Fruit fly (Drosophila melanogaster) whole organism, embryonic: ENCODE measurements around the gene CG5214.

Experiments
- Blimp-1 ChIP-seq: fragments of 200-800 bp; sonication (Bioruptor generic); optimal IDR thresholded peaks from 3 replicates; lab custom pipeline; 2018; ENCODE audit warnings: missing biosample characterization, missing genetic modification characterization, mild to moderate bottlenecking, moderate library complexity, missing genetic modification reagents
- CG10462 ChIP-seq: fragments of 200-800 bp; sonication (Bioruptor generic); optimal IDR thresholded peaks from 2 replicates; lab custom pipeline; 2016; ENCODE audit warnings: missing biosample characterization, missing genetic modification characterization
- CG11696 ChIP-seq: fragments of 200-800 bp; sonication (Bioruptor generic); IDR thresholded peaks from 2 replicates; pipeline ENCODE4 v1.3.6; 2022; ENCODE audit warnings: missing biosample characterization, missing genetic modification characterization
- CG12391 ChIP-seq: fragments of 200-800 bp; sonication (Bioruptor generic); optimal IDR thresholded peaks from 3 replicates; lab custom pipeline; 2018; ENCODE audit warnings: missing biosample characterization, mild to moderate bottlenecking, missing genetic modification characterization, moderate library complexity
- CG12659 ChIP-seq: fragments of 200-800 bp; sonication (Bioruptor generic); optimal IDR thresholded peaks from 3 replicates; lab custom pipeline; 2017; ENCODE audit warnings: mild to moderate bottlenecking, missing biosample characterization, missing genetic modification reagents, missing genetic modification characterization
- CG13296 ChIP-seq: fragments of 200-800 bp; sonication (Bioruptor generic); optimal IDR thresholded peaks from 3 replicates; lab custom pipeline; 2018; ENCODE audit warnings: missing biosample characterization, mild to moderate bottlenecking, missing genetic modification characterization
- CG14710 ChIP-seq: fragments of 200-800 bp; sonication (Bioruptor generic); optimal IDR thresholded peaks from 3 replicates; lab custom pipeline; 2019; ENCODE audit warnings: missing biosample characterization, mild to moderate bottlenecking, missing genetic modification characterization, moderate library complexity
- CG1529 ChIP-seq: fragments of 200-800 bp; sonication (Bioruptor generic); optimal IDR thresholded peaks from 3 replicates; lab custom pipeline; 2018; ENCODE audit warnings: missing biosample characterization, missing genetic modification characterization
- CG15696 ChIP-seq: fragments of 200-800 bp; sonication (Bioruptor generic); optimal IDR thresholded peaks from 2 replicates; lab custom pipeline; 2019; ENCODE audit warnings: missing biosample characterization, mild to moderate bottlenecking, missing genetic modification characterization, moderate library complexity
- CG1647 ChIP-seq: fragments of 200-800 bp; sonication (Bioruptor generic); optimal IDR thresholded peaks from 3 replicates; lab custom pipeline; 2016; ENCODE audit warnings: missing biosample characterization, missing genetic modification characterization
- CG16779 ChIP-seq: fragments of 200-800 bp; sonication (Bioruptor generic); IDR thresholded peaks from 2 replicates; pipeline ENCODE4 v1.3.6; 2022; ENCODE audit warnings: missing biosample characterization, missing genetic modification characterization
- CG17568 ChIP-seq: fragments of 200-800 bp; sonication (Bioruptor generic); optimal IDR thresholded peaks from 2 replicates; lab custom pipeline; 2018; ENCODE audit warnings: missing biosample characterization, mild to moderate bottlenecking, missing genetic modification characterization, moderate library complexity
- CG2129 ChIP-seq: fragments of 200-800 bp; sonication (Bioruptor generic); IDR thresholded peaks from 2 replicates; pipeline ENCODE4 v1.3.6; 2022; ENCODE audit warnings: missing biosample characterization, missing genetic modification characterization; ENCODE audit not compliant: partially characterized antibody
- CG30403 ChIP-seq: fragments of 200-800 bp; sonication (Bioruptor generic); optimal IDR thresholded peaks from 3 replicates; lab custom pipeline; 2016; ENCODE audit warnings: missing biosample characterization, missing genetic modification characterization
- CG3065 ChIP-seq: fragments of 200-800 bp; sonication (Bioruptor generic); optimal IDR thresholded peaks from 2 replicates; lab custom pipeline; 2016; ENCODE audit warnings: missing biosample characterization, missing genetic modification characterization
- CG3407 ChIP-seq: fragments of 200-800 bp; sonication (Bioruptor generic); optimal IDR thresholded peaks from 2 replicates; lab custom pipeline; 2018; ENCODE audit warnings: missing biosample characterization, mild to moderate bottlenecking, missing genetic modification characterization
- CG6683 ChIP-seq: fragments of 200-800 bp; sonication (Bioruptor generic); optimal IDR thresholded peaks from 2 replicates; lab custom pipeline; 2017; ENCODE audit warnings: missing biosample characterization, mild to moderate bottlenecking, missing genetic modification characterization, missing genetic modification reagents
- CG7556 ChIP-seq: fragments of 200-800 bp; sonication (Bioruptor generic); optimal IDR thresholded peaks from 2 replicates; lab custom pipeline; 2017; ENCODE audit warnings: missing biosample characterization, mild to moderate bottlenecking, missing genetic modification characterization
- CG8388 ChIP-seq: fragments of 200-800 bp; sonication (Bioruptor generic); optimal IDR thresholded peaks from 2 replicates; lab custom pipeline; 2019; ENCODE audit warnings: missing biosample characterization, mild to moderate bottlenecking, missing genetic modification characterization, moderate library complexity
- CrebB ChIP-seq: fragments of 200-800 bp; sonication (Bioruptor generic); optimal IDR thresholded peaks from 3 replicates; lab custom pipeline; 2018; ENCODE audit warnings: missing biosample characterization, mild to moderate bottlenecking, missing genetic modification characterization
- Fer2 ChIP-seq: fragments of 200-800 bp; sonication (Bioruptor generic); optimal IDR thresholded peaks from 2 replicates; lab custom pipeline; 2018; ENCODE audit warnings: missing biosample characterization, mild to moderate bottlenecking, missing genetic modification characterization, moderate library complexity
- HLH3B ChIP-seq: fragments of 200-800 bp; sonication (Bioruptor generic); IDR thresholded peaks from 2 replicates; pipeline ENCODE4 v1.3.6; 2022; ENCODE audit warnings: missing biosample characterization, missing genetic modification characterization
- HLH4C ChIP-seq: fragments of 200-800 bp; sonication (Bioruptor generic); IDR thresholded peaks from 3 replicates; pipeline ENCODE4 v1.3.6; 2022; ENCODE audit warnings: missing biosample characterization, missing genetic modification characterization; ENCODE audit not compliant: partially characterized antibody
- HLH54F ChIP-seq: fragments of 200-800 bp; sonication (Bioruptor generic); optimal IDR thresholded peaks from 3 replicates; lab custom pipeline; 2016; ENCODE audit warnings: missing biosample characterization, missing genetic modification characterization
- Hr39 ChIP-seq: fragments of >200 bp; optimal IDR thresholded peaks from 2 replicates; lab custom pipeline; 2017
- Mrtf ChIP-seq: fragments of 200-800 bp; sonication (Bioruptor generic); IDR thresholded peaks from 3 replicates; pipeline ENCODE4 v1.3.6; 2022; ENCODE audit warnings: missing biosample characterization, missing genetic modification characterization
- NK7.1 ChIP-seq: fragments of 200-800 bp; sonication (Bioruptor generic); optimal IDR thresholded peaks from 3 replicates; lab custom pipeline; 2016; ENCODE audit warnings: missing biosample characterization, missing genetic modification characterization
- Six4 ChIP-seq: fragments of 200-800 bp; sonication (Bioruptor generic); optimal IDR thresholded peaks from 2 replicates; lab custom pipeline; 2016; ENCODE audit warnings: missing biosample characterization, missing genetic modification characterization
- Sry-δ ChIP-seq: fragments of 200-800 bp; sonication (Bioruptor generic); optimal IDR thresholded peaks from 2 replicates; lab custom pipeline; 2016; ENCODE audit warnings: missing biosample characterization, missing genetic modification characterization
- Trl ChIP-seq, 3 experiments: fragments of >200 bp in 2 of 3; fragments of 200-800 bp in 1 of 3; sonication (Bioruptor generic) in 1 of 3; optimal IDR thresholded peaks; 2 replicates in 1 of 3; 3 replicates in 2 of 3; lab custom pipeline; 2016 to 2017; ENCODE audit warnings: missing biosample characterization in 1 of 3, missing genetic modification characterization in 1 of 3
- amos ChIP-seq: fragments of 200-800 bp; sonication (Bioruptor generic); IDR thresholded peaks from 2 replicates; pipeline ENCODE4 v1.3.6; 2022; ENCODE audit warnings: missing biosample characterization, missing genetic modification characterization; ENCODE audit not compliant: partially characterized antibody
- bsh ChIP-seq, 2 experiments: fragments of 200-800 bp; sonication (Bioruptor generic); optimal IDR thresholded peaks; 2 replicates each; lab custom pipeline; 2017 to 2018; ENCODE audit warnings: mild to moderate bottlenecking in 2 of 2, missing biosample characterization in 2 of 2, missing genetic modification characterization in 2 of 2, moderate library complexity in 1 of 2
- cad ChIP-seq: fragments of >200 bp; optimal IDR thresholded peaks from 2 replicates; lab custom pipeline; 2017; ENCODE audit warnings: missing biosample characterization, missing genetic modification characterization
- cg ChIP-seq: fragments of 200-800 bp; sonication (Bioruptor generic); optimal IDR thresholded peaks from 3 replicates; lab custom pipeline; 2019; ENCODE audit warnings: missing biosample characterization, mild to moderate bottlenecking, missing genetic modification characterization, moderate library complexity
- chinmo ChIP-seq: fragments of 200-800 bp; sonication (Bioruptor generic); IDR thresholded peaks from 4 replicates; pipeline ENCODE4 v1.3.6; 2022; ENCODE audit warnings: missing biosample characterization, missing genetic modification characterization; ENCODE audit not compliant: partially characterized antibody
- dmrt11E ChIP-seq: fragments of 200-800 bp; sonication (Bioruptor generic); optimal IDR thresholded peaks from 3 replicates; lab custom pipeline; 2018; ENCODE audit warnings: missing biosample characterization, mild to moderate bottlenecking, missing genetic modification characterization, moderate library complexity
- hkb ChIP-seq, 2 experiments: fragments of 200-800 bp in 1 of 2; fragments of >200 bp in 1 of 2; sonication (Bioruptor generic) in 1 of 2; IDR thresholded peaks in 1 of 2; optimal IDR thresholded peaks in 1 of 2; 2 replicates each; pipeline versions ENCODE4 v1.3.6 to Lab custom; 2017 to 2022; ENCODE audit warnings: missing biosample characterization in 1 of 2, missing genetic modification characterization in 1 of 2
- insv ChIP-seq, 2 experiments: fragments of 200-800 bp; sonication (Bioruptor generic); optimal IDR thresholded peaks; 3 replicates each; lab custom pipeline; 2016 to 2018; ENCODE audit warnings: missing biosample characterization in 2 of 2, missing genetic modification characterization in 2 of 2
- ken ChIP-seq: fragments of 200-800 bp; sonication (Bioruptor generic); IDR thresholded peaks from 3 replicates; pipeline ENCODE4 v1.3.6; 2022; ENCODE audit warnings: missing biosample characterization, missing genetic modification characterization
- luna ChIP-seq: fragments of 200-800 bp; sonication (Bioruptor generic); optimal IDR thresholded peaks from 2 replicates; lab custom pipeline; 2016; ENCODE audit warnings: missing biosample characterization, missing genetic modification characterization
- odd ChIP-seq: fragments of 200-800 bp; sonication (Bioruptor generic); optimal IDR thresholded peaks from 2 replicates; lab custom pipeline; 2017; ENCODE audit warnings: missing biosample characterization, mild to moderate bottlenecking, missing genetic modification characterization
- sim ChIP-seq: fragments of 200-800 bp; sonication (Bioruptor generic); IDR thresholded peaks from 2 replicates; pipeline ENCODE4 v1.3.6; 2022; ENCODE audit warnings: missing biosample characterization, missing genetic modification characterization
- sna ChIP-seq: fragments of 200-800 bp; sonication (Bioruptor generic); IDR thresholded peaks from 2 replicates; pipeline ENCODE4 v1.3.6; 2022; ENCODE audit warnings: missing biosample characterization, missing genetic modification characterization; ENCODE audit not compliant: partially characterized antibody
- sr ChIP-seq: fragments of 200-800 bp; sonication (Bioruptor generic); IDR thresholded peaks from 3 replicates; pipeline ENCODE4 v1.3.6; 2022; ENCODE audit warnings: missing biosample characterization, missing genetic modification characterization
- stwl ChIP-seq: fragments of 200-800 bp; sonication (Bioruptor generic); optimal IDR thresholded peaks from 3 replicates; lab custom pipeline; 2018; ENCODE audit warnings: missing biosample characterization, mild to moderate bottlenecking, missing genetic modification characterization, moderate library complexity
- tio ChIP-seq: fragments of 200-800 bp; sonication (Bioruptor generic); optimal IDR thresholded peaks from 2 replicates; lab custom pipeline; 2017; ENCODE audit warnings: missing biosample characterization, missing genetic modification characterization, inconsistent platforms
- unc-4 ChIP-seq: fragments of 200-800 bp; sonication (Bioruptor generic); IDR thresholded peaks from 2 replicates; pipeline ENCODE4 v1.3.6; 2022; ENCODE audit warnings: missing biosample characterization, missing genetic modification characterization; ENCODE audit not compliant: partially characterized antibody
- zf30C ChIP-seq: fragments of 200-800 bp; sonication (Bioruptor generic); optimal IDR thresholded peaks from 3 replicates; lab custom pipeline; 2018; ENCODE audit warnings: missing biosample characterization, mild to moderate bottlenecking, missing genetic modification characterization

CG5214 gene

DNA sequence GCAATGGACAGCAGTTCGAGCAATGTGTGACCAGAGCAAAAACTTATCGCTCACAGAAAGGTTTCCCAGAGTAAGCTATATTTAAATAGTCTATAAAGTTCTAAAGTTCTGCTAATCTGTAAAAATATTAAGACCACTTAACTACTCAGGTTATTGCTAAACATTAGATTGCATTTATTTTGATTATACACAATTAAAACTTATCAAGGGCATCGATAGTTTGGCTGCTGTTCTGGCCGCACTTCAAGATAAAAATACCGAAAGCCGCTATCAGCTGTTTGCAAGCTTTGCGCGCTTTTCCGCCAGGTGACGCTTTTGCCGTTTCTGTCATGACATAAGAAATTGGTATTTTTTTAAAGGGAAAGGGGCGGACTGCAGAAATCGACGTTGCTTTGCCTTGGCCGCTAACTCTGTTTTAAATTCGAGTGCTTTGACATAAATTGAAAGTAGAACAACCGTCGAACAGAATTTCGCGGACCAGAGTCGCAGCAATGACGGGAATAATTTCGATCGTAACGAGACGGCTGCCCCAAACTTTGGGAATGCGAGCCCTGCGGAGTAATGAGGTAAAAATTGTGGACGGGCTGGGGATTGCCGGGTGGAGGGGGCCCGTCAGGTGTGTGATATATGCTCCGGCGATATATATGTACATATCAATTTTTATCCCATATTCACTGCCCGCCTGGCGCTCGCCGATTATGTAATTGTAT, at the start of gene CG5214, which contains the start of gene CG17734 (continued):
- TF ChIP-seq Sry-δ (GFP tag; lab: Kevin White, UChicago) (peak; percentile 73), cad (no peak), CG12659 (GFP tag; lab: Kevin White, UChicago) (peak; percentile 86), HLH54F (GFP tag; lab: Kevin White, UChicago) (peak; percentile 51), sna (GFP tag; lab: Robert Waterston, UW) (peak; percentile 75), CG17568 (GFP tag; lab: Kevin White, UChicago) (no peak), zf30C (GFP tag; lab: Kevin White, UChicago) (no peak), CG8388 (no peak), CG7556 (GFP tag; lab: Kevin White, UChicago) (no peak), CG16779 (GFP tag; lab: Robert Waterston, UW) (no peak), Six4 (no peak), CG1647 (peak; percentile 4), odd (GFP tag; lab: Kevin White, UChicago) (no peak), HLH4C (GFP tag; lab: Robert Waterston, UW) (peak; percentile 58; the same call in 2 of the 3 replicates), CG2129 (GFP tag; lab: Robert Waterston, UW) (no peak), CG10462 (no peak), Blimp-1 (no peak), CG11696 (GFP tag; lab: Robert Waterston, UW) (no peak), CG14710 (no peak), Trl (optimal IDR thresholded peaks at IDR 0.05; lab: Kevin White, UChicago) (no peak), Trl (GFP tag; optimal IDR thresholded peaks at IDR 0.05; lab: Kevin White, UChicago) (peak; percentile 34), chinmo (GFP tag; lab: Robert Waterston, UW) (0 out of 4 replicates have a peak, but pooled peaks have one; percentile 27), sim (GFP tag; lab: Robert Waterston, UW) (no peak), dmrt11E (no peak), Hr39 (no peak), unc-4 (GFP tag; lab: Robert Waterston, UW) (peak; percentile 77), sr (GFP tag; lab: Robert Waterston, UW) (no peak), CG6683 (GFP tag; lab: Kevin White, UChicago) (no peak), CG3407 (GFP tag; lab: Kevin White, UChicago) (no peak), CG30403 (GFP tag; lab: Kevin White, UChicago) (peak; percentile 50), NK7.1 (no peak), CG12391 (no peak), stwl (tag; lab: Kevin White, UChicago) (no peak), Fer2 (tag; lab: Kevin White, UChicago) (no peak), HLH3B (GFP tag; lab: Robert Waterston, UW) (no peak), Mrtf (no peak), tio (GFP tag; lab: Kevin White, UChicago) (no peak), ken (GFP tag; lab: Robert Waterston, UW) (no peak), bsh (GFP tag; optimal IDR thresholded peaks at IDR 0.05; lab: Kevin White, UChicago) (no peak), CG3065 (no peak), CG1529 (GFP tag; lab: Kevin White, UChicago) (no peak), CG13296 (no peak), cg (GFP tag; lab: Kevin White, UChicago) (no peak), luna (GFP tag; lab: Kevin White, UChicago) (no peak), hkb (optimal IDR thresholded peaks at IDR 0.05; lab: Kevin White, UChicago) (peak; percentile 78), hkb (GFP tag; IDR thresholded peaks at IDR 0.05; lab: Robert Waterston, UW) (no peak), CrebB (no peak), amos (GFP tag; lab: Robert Waterston, UW) (peak; percentile 67; the same call in 1 of the 2 replicates), insv (GFP tag; optimal IDR thresholded peaks at IDR 0.05; lab: Kevin White, UChicago) (no peak), CG15696 (no peak)
